Fruit fly (Drosophila melanogaster): ENCODE data around the gene CG34273.

Gene CG34273

DNA sequence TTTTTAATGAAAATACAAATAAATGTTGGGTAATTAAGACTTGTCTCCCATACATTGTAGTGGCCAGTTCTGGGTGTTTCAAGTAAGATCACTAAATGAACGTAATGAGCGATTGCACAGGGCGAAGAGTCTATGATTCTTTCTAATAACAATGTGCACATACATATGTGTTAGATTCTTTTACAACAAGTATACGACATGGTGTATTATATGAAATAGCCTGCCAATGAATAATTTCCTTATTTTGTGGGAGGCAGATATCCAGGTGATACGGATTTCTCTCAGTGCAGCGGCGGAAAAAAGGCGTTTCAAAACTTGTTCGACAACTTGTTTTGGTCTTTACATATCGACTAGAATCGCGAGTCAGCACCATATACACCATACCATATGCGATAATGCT lies 43.3 kb upstream of the CG34273 start (continued):
- TF ChIP-seq CG4360 (GFP tag; IDR thresholded peaks at IDR 0.05) (no peak), CG12744 (GFP tag; optimal IDR thresholded peaks at IDR 0.05) (peak; percentile 43), Side (GFP tag; optimal IDR thresholded peaks at IDR 0.05) (peak; percentile 12), CG12942 (GFP tag; optimal IDR thresholded peaks at IDR 0.05) (peak; percentile 5), CG6765 (GFP tag; optimal IDR thresholded peaks at IDR 0.05) (no peak), Mad (GFP tag; optimal IDR thresholded peaks at IDR 0.05) (no peak), Gug (GFP tag; IDR thresholded peaks at IDR 0.05) (peak; percentile 44; the same call in 2 of the 4 replicates), CG1792 (GFP tag; optimal IDR thresholded peaks at IDR 0.05) (peak; percentile 18), Dek (tag; optimal IDR thresholded peaks at IDR 0.05) (peak; percentile 54), bsh (GFP tag; optimal IDR thresholded peaks at IDR 0.05) (peak; percentile 6 to 63), Pdp1 (GFP tag; optimal IDR thresholded peaks at IDR 0.05) (peak; percentile 51 to 74), caup (GFP tag; optimal IDR thresholded peaks at IDR 0.05; ENCODE audit: severe bottlenecking) (peak; percentile 70), GATAe (GFP tag; conservative IDR thresholded peaks at IDR 0.05) (no peak), CG13296 (GFP tag; optimal IDR thresholded peaks at IDR 0.05) (no peak), CG33557 (GFP tag; optimal IDR thresholded peaks at IDR 0.05) (no peak), Myb (GFP tag; optimal IDR thresholded peaks at IDR 0.05) (peak; percentile 31), sisA (GFP tag; IDR thresholded peaks at IDR 0.05) (peak; percentile 49), CG5953 (GFP tag; IDR thresholded peaks at IDR 0.05) (0 out of 2 replicates have a peak, but pooled peaks have one; percentile 25), B-H2 (GFP tag; optimal IDR thresholded peaks at IDR 0.05) (no peak), dan (GFP tag; IDR thresholded peaks at IDR 0.05) (no peak), CG7745 (tag; optimal IDR thresholded peaks at IDR 0.05) (no peak), Blimp-1 (GFP tag; optimal IDR thresholded peaks at IDR 0.05) (peak; percentile 24), CG6854 (GFP tag; optimal IDR thresholded peaks at IDR 0.05) (peak; percentile 5), shn (GFP tag; optimal IDR thresholded peaks at IDR 0.05) (peak; percentile 46), exex (tag; optimal IDR thresholded peaks at IDR 0.05) (no peak), cato (GFP tag; optimal IDR thresholded peaks at IDR 0.05; ENCODE audit: borderline replicate concordance) (no peak), schlank (tag; optimal IDR thresholded peaks at IDR 0.05) (peak; percentile 40), lov (optimal IDR thresholded peaks at IDR 0.05) (no peak), lov (GFP tag; IDR thresholded peaks at IDR 0.05) (no peak), CG1832 (GFP tag; optimal IDR thresholded peaks at IDR 0.05) (no peak), CG4328 (GFP tag; optimal IDR thresholded peaks at IDR 0.05) (no peak), Rfx (GFP tag; IDR thresholded peaks at IDR 0.05) (peak; percentile 87), CG9727 (GFP tag; optimal IDR thresholded peaks at IDR 0.05) (peak; percentile 52), amos (GFP tag; IDR thresholded peaks at IDR 0.05; ENCODE audit: partially characterized antibody) (no peak), Fer3 (tag; optimal IDR thresholded peaks at IDR 0.05) (peak; percentile 46), CG6683 (GFP tag; optimal IDR thresholded peaks at IDR 0.05) (no peak), CG6654 (GFP tag; optimal IDR thresholded peaks at IDR 0.05) (peak; percentile 24), bigmax (GFP tag; optimal IDR thresholded peaks at IDR 0.05) (no peak), Eip74EF (GFP tag; optimal IDR thresholded peaks at IDR 0.05) (no peak), dati (GFP tag; IDR thresholded peaks at IDR 0.05) (no peak), chif (GFP tag; optimal IDR thresholded peaks at IDR 0.05) (peak; percentile 8 to 44), CG8281 (tag; optimal IDR thresholded peaks at IDR 0.05) (no peak), scrt (GFP tag; optimal IDR thresholded peaks at IDR 0.05) (peak; percentile 19), H2.0 (GFP tag; IDR thresholded peaks at IDR 0.05) (peak; percentile 46), wdn (GFP tag; IDR thresholded peaks at IDR 0.05) (peak; percentile 32; the same call in 1 of the 2 replicates), CG2889 (GFP tag; IDR thresholded peaks at IDR 0.05) (peak; percentile 57; the same call in 2 of the 3 replicates), CG10959 (GFP tag; IDR thresholded peaks at IDR 0.05) (0 out of 2 replicates have a peak, but pooled peaks have one; percentile 27), Deaf1 (tag; optimal IDR thresholded peaks at IDR 0.05) (no peak), HLH4C (GFP tag; IDR thresholded peaks at IDR 0.05; ENCODE audit: partially characterized antibody) (no peak), oc (tag; optimal IDR thresholded peaks at IDR 0.05) (no peak)
